Fruit fly (Drosophila melanogaster) whole organism, pupa: ENCODE data around the gene Cht5.

Experiments used
- CG13204 ChIP-seq: fragments of 200-800 bp; sonication (Bioruptor generic); optimal IDR thresholded peaks from 2 replicates; lab custom pipeline; 2018; ENCODE audit warnings: missing biosample characterization, mild to moderate bottlenecking, missing genetic modification characterization, moderate library complexity
- CG17806 ChIP-seq: fragments of 200-800 bp; sonication (Bioruptor generic); optimal IDR thresholded peaks from 2 replicates; lab custom pipeline; 2018; ENCODE audit warnings: missing biosample characterization, mild to moderate bottlenecking, missing genetic modification characterization, moderate library complexity
- CG32121 ChIP-seq: fragments of 200-800 bp; sonication (Bioruptor generic); IDR thresholded peaks from 2 replicates; pipeline ENCODE4 v1.3.6; 2022; ENCODE audit warnings: missing biosample characterization, missing genetic modification characterization
- CG34367 ChIP-seq: fragments of 200-800 bp; sonication (Bioruptor generic); optimal IDR thresholded peaks from 2 replicates; lab custom pipeline; 2018; ENCODE audit warnings: missing biosample characterization, mild to moderate bottlenecking, missing genetic modification characterization
- CG9948 ChIP-seq: fragments of 200-800 bp; sonication (Bioruptor generic); optimal IDR thresholded peaks from 2 replicates; lab custom pipeline; 2018; ENCODE audit warnings: missing biosample characterization, mild to moderate bottlenecking, missing genetic modification characterization, moderate library complexity
- D1 ChIP-seq: fragments of 200-800 bp; sonication (Bioruptor generic); optimal IDR thresholded peaks from 2 replicates; lab custom pipeline; 2018; ENCODE audit warnings: missing biosample characterization, mild to moderate bottlenecking, missing genetic modification characterization, moderate library complexity
- EcR ChIP-seq: fragments of 200-800 bp; sonication (Bioruptor generic); optimal IDR thresholded peaks from 3 replicates; lab custom pipeline; 2019; ENCODE audit warnings: missing biosample characterization, missing genetic modification characterization, mild to moderate bottlenecking, moderate library complexity, missing genetic modification reagents
- Ets98B ChIP-seq: fragments of 200-800 bp; sonication (Bioruptor generic); IDR thresholded peaks from 2 replicates; pipeline ENCODE4 v1.3.6; 2022; ENCODE audit warnings: missing biosample characterization, missing genetic modification characterization
- Pif1A ChIP-seq: fragments of 200-800 bp; sonication (Bioruptor generic); optimal IDR thresholded peaks from 3 replicates; lab custom pipeline; 2016; ENCODE audit warnings: missing biosample characterization, missing genetic modification characterization
- Pif1B ChIP-seq: fragments of 200-800 bp; sonication (Bioruptor generic); optimal IDR thresholded peaks from 3 replicates; lab custom pipeline; 2016; ENCODE audit warnings: missing biosample characterization, missing genetic modification characterization
- Snoo ChIP-seq: fragments of 200-800 bp; sonication (Bioruptor generic); optimal IDR thresholded peaks from 3 replicates; lab custom pipeline; 2017; ENCODE audit warnings: missing biosample characterization, mild to moderate bottlenecking, missing genetic modification characterization, inconsistent platforms
- fd96Ca ChIP-seq: fragments of 200-800 bp; sonication (Bioruptor generic); IDR thresholded peaks from 3 replicates; pipeline ENCODE4 v1.3.6; 2022; ENCODE audit warnings: missing biosample characterization, missing genetic modification characterization
- gl ChIP-seq: fragments of 200-800 bp; sonication (Bioruptor generic); optimal IDR thresholded peaks from 2 replicates; lab custom pipeline; 2018; ENCODE audit warnings: missing biosample characterization, mild to moderate bottlenecking, missing genetic modification characterization
- rn ChIP-seq: fragments of 200-800 bp; sonication (Bioruptor generic); IDR thresholded peaks from 2 replicates; pipeline ENCODE4 v1.3.6; 2022; ENCODE audit warnings: missing biosample characterization, missing genetic modification characterization

- no peak for TF ChIP-seq CG17806 (tag; lab: Kevin White, UChicago)
- no peak; the same call in 1 of the 2 replicates for TF ChIP-seq CG32121
- TF ChIP-seq rn (GFP tag; lab: Robert Waterston, UW) = no peak
- peak; percentile 29 for TF ChIP-seq Pif1A (GFP tag; lab: Kevin White, UChicago)
- TF ChIP-seq gl (tag; lab: Kevin White, UChicago) = peak; percentile 43
- TF ChIP-seq fd96Ca (GFP tag; lab: Robert Waterston, UW) = no peak
- TF ChIP-seq EcR (GFP tag; lab: Kevin White, UChicago) = peak; percentile 11
- no peak for TF ChIP-seq CG9948 (tag; lab: Kevin White, UChicago)
- no peak for TF ChIP-seq D1 (tag; lab: Kevin White, UChicago)
- TF ChIP-seq Snoo (tag; lab: Kevin White, UChicago) = peak; percentile 65
- no peak for TF ChIP-seq CG34367 (tag; lab: Kevin White, UChicago)
- TF ChIP-seq Pif1B (GFP tag; lab: Kevin White, UChicago) = peak; percentile 27
- TF ChIP-seq Ets98B = peak; percentile 45; the same call in 1 of the 2 replicates
- TF ChIP-seq CG13204 = peak; percentile 31
These were observed 49.0 kb downstream of the Cht5 start for dm6 chr3R:13816375-13816711.
